Worm (Caenorhabditis elegans): ENCODE measurements around the gene F26G1.11.

F26G1.11 gene

DNA sequence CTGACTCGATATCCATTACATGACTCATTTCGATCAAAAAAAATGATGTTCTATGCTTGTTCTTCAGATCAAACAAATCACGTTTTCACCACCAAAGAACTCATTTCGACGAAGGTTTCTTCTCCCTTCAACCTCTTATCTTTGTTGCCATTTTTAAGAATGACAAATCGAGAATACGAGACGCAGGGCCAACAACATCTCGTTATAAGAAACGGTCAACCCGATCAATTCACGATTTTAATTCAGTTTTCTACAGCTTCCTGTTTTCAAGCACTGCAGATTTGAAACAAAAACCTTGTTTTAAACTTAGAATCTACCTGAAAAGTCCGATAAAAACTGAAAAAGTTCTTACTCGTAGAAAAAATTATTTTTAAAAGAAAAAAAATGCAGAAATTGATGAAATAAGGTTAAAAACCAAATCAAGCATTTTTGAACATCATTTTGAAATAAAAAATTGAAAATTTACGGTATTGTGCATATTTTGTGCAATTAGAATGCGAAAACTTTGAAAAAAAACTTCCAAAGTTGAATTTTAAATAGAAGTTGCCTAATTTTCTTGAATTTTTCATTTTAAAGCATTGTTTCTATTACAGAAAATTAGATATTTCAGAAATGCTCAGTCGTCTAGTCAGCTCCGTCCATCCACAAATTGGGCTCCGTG lies 35.3 kb upstream of the F26G1.11 start, which contains the start of gene acs-11:
Gene acs-11 (plus strand): TSS at position 611 of the 661 bp plus-strand sequence.
- no peak for TF ChIP-seq ref-1 (GFP tag; conservative IDR thresholded peaks at IDR 0.05)
- TF ChIP-seq tab-1 (GFP tag; IDR thresholded peaks at IDR 0.05): no peak
- no peak for TF ChIP-seq klf-2 (GFP tag; conservative IDR thresholded peaks at IDR 0.05)
- TF ChIP-seq ztf-29 (GFP tag; IDR thresholded peaks at IDR 0.05): no peak
- TF ChIP-seq flt-1 (GFP tag; IDR thresholded peaks at IDR 0.05): no peak
- TF ChIP-seq T22C8.4 (GFP tag; IDR thresholded peaks at IDR 0.05): no peak
- TF ChIP-seq ztf-23 (GFP tag; IDR thresholded peaks at IDR 0.05): no peak
- no peak for TF ChIP-seq med-1 (GFP tag; optimal IDR thresholded peaks at IDR 0.05; ENCODE audit: insufficient read depth)

DNA sequence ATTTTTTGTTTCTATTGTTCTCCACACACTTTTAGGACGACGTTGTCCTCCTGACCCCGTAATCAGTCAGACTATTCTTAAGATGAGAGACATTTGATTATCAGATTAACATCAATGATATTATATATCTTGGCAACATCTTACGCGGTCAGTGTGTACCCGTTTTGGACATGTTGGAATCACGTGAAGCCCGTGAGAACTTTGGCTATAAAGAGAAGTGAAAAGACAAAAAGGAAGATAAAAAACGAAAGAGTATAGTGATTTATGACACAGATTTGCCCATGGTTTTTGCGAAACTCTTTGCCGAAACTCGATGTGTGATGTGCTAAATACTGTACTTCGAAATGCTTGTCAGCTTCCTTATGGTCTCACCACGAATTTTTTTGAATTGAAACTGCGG lies 31.7 kb upstream of the F26G1.11 start:
- TF ChIP-seq ztf-29 (GFP tag; IDR thresholded peaks at IDR 0.05): no peak
- TF ChIP-seq T22C8.4 (GFP tag; IDR thresholded peaks at IDR 0.05): no peak
- no peak for TF ChIP-seq ztf-23 (GFP tag; IDR thresholded peaks at IDR 0.05)
- TF ChIP-seq cog-1 (tag; optimal IDR thresholded peaks at IDR 0.05): no peak
- TF ChIP-seq med-1 (GFP tag; optimal IDR thresholded peaks at IDR 0.05; ENCODE audit: insufficient read depth): no peak
- TF ChIP-seq klf-2 (GFP tag; conservative IDR thresholded peaks at IDR 0.05): no peak

DNA sequence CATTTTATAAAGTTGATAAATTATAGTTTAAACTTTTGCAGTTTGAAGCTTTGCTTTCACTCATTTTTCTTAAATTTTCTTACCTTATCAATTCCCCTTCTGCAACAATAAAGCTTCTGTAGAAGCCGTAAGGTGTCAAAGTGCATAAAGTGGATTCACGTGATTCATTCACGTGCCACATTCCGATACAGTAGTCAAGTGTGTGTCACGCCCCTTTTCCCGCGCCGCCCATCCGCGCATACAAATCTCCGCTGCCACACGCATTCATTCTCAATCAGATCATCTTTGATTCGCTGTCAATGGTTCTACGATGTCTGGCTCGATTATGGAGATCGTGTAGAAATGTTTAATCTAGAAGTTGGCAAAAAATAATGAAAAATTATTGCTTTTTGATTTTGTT lies 29.9 kb upstream of the F26G1.11 start:
- TF ChIP-seq T22C8.4 (GFP tag; IDR thresholded peaks at IDR 0.05) (no peak), ztf-23 (GFP tag; IDR thresholded peaks at IDR 0.05) (no peak), flt-1 (GFP tag; IDR thresholded peaks at IDR 0.05) (no peak), ztf-29 (GFP tag; IDR thresholded peaks at IDR 0.05) (no peak), klf-2 (GFP tag; conservative IDR thresholded peaks at IDR 0.05) (no peak), cog-1 (tag; optimal IDR thresholded peaks at IDR 0.05) (no peak)

DNA sequence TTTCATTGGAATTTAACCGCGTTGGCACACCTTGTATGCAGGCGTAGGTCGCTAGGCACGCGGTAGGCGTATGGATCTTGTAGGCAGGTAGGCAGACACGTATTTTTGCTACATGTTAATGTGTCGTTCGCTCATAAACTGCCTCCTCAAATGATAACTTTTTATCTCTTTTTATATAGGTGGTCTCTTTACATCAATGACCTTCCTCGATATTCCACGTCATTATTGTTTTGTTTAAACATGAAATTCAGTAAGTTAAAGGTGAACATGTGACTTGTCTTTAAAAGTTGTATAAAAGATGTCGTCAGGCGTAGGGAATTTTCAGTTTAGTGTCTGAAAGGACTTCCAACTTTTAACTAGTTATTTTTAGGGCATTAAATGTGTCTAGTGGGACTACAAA lies 29.2 kb upstream of the F26G1.11 start:
- TF ChIP-seq med-1 (GFP tag; optimal IDR thresholded peaks at IDR 0.05; ENCODE audit: insufficient read depth): no peak
- no peak for TF ChIP-seq ref-1 (GFP tag; conservative IDR thresholded peaks at IDR 0.05)

DNA sequence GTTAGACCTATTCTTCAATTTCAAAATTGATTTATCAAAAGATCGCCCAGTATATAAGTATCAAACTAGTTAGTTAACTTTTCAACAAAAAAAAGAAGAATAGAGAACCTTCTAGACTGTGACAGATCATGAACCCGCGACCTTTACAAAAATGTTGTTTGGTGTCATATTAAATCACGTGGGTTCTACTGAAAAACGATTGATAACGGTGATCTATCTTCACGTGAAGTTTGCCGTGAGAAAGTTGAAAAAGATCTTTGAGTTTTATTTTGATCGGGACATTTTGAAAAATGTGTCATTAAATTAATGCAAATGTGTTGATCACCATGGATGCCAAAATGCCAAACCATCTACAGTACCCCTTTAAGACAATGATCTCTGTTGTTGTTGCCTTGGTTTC lies 28.6 kb upstream of the F26G1.11 start:
- no peak for TF ChIP-seq med-1 (GFP tag; optimal IDR thresholded peaks at IDR 0.05; ENCODE audit: insufficient read depth)
- TF ChIP-seq tab-1 (GFP tag; IDR thresholded peaks at IDR 0.05): no peak
- TF ChIP-seq ref-1 (GFP tag; conservative IDR thresholded peaks at IDR 0.05): no peak
- TF ChIP-seq cog-1 (tag; optimal IDR thresholded peaks at IDR 0.05): no peak
- TF ChIP-seq ztf-29 (GFP tag; IDR thresholded peaks at IDR 0.05): no peak
- TF ChIP-seq T22C8.4 (GFP tag; IDR thresholded peaks at IDR 0.05): no peak
- no peak for TF ChIP-seq flt-1 (GFP tag; IDR thresholded peaks at IDR 0.05)
- TF ChIP-seq klf-2 (GFP tag; conservative IDR thresholded peaks at IDR 0.05): no peak
- no peak for TF ChIP-seq ztf-23 (GFP tag; IDR thresholded peaks at IDR 0.05)

DNA sequence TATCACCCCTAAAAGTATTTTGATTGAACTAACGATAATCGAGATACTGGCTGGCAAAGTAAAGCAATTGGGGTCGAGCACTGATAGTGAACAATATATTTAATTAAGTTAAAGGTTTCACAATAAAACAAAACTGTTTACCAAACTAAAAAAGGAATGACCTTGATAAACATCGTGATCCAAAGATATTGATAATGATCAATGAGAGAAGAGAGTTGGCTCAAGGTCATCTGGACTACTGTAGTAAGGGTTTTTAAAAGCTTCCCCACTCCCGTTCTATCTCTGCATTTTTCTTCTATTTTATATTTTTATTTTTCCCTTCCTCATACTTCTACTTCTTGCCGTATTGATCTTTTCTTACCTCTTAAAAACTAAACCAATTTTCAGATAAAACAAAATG lies 27.4 kb upstream of the F26G1.11 start, which contains the start of gene F41C3.2:
Gene F41C3.2 (plus strand): TSS at position 388 of the 400 bp plus-strand sequence.
- TF ChIP-seq ztf-29 (GFP tag; IDR thresholded peaks at IDR 0.05) (no peak), ztf-23 (GFP tag; IDR thresholded peaks at IDR 0.05) (no peak), cog-1 (tag; optimal IDR thresholded peaks at IDR 0.05) (no peak), ref-1 (GFP tag; conservative IDR thresholded peaks at IDR 0.05) (no peak), tab-1 (GFP tag; IDR thresholded peaks at IDR 0.05) (no peak), med-1 (GFP tag; optimal IDR thresholded peaks at IDR 0.05; ENCODE audit: insufficient read depth) (no peak)

DNA sequence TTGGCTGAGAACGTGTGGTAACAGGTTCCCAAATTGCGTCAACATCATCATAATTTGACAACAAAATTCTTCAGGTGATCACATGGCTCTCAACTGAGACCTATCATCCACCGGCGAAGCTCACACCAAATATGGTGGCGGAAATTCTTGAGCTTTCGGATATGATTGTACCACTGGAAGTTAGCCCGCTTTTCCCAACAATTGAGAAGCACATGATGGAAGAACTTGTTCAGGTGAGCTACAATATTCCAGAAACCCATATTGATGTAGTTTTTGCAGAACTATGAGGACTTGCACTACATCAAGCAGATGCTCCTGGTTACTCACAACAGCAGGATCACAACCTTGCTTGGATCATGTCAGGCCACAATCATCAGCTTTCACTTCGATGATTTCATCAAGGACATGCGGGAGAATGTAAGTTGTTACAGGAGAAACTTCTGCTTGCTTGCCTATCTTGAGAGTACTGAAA lies 24.6 kb upstream of the F26G1.11 start, which contains the start of gene F41C3.1:
Gene F41C3.1 (plus strand): TSS at position 51 of the 472 bp plus-strand sequence.
- TF ChIP-seq cog-1 (tag; optimal IDR thresholded peaks at IDR 0.05): no peak
- no peak for TF ChIP-seq med-1 (GFP tag; optimal IDR thresholded peaks at IDR 0.05; ENCODE audit: insufficient read depth)
- TF ChIP-seq flt-1 (GFP tag; IDR thresholded peaks at IDR 0.05): no peak
- TF ChIP-seq ref-1 (GFP tag; conservative IDR thresholded peaks at IDR 0.05): no peak
- TF ChIP-seq ztf-23 (GFP tag; IDR thresholded peaks at IDR 0.05): no peak
- no peak for TF ChIP-seq tab-1 (GFP tag; IDR thresholded peaks at IDR 0.05)
- TF ChIP-seq ztf-29 (GFP tag; IDR thresholded peaks at IDR 0.05): no peak
- TF ChIP-seq klf-2 (GFP tag; conservative IDR thresholded peaks at IDR 0.05): no peak
- no peak for TF ChIP-seq T22C8.4 (GFP tag; IDR thresholded peaks at IDR 0.05)

DNA sequence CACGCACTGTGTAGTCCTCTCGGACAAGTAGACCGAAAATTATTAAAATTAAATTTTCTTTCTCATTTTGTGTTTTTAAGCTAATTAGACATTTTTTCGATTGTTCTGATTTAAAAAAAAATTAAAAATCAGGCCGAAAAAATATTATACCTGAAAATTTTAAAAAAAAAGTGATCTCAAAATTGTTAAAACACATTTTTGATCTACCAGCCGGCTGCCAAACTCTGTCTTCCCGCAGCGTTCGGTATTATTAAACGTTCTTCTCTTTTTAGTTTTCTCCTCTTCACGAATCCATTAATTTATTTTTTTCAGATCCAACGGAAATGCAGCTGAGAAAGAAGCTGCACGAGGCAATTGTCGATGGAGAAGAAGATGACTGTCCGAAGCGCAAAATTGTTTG lies 23.8 kb upstream of the F26G1.11 start, which contains the start of gene C27D9.1:
Gene C27D9.1 (plus strand): TSS at position 281 of the 400 bp plus-strand sequence.
- TF ChIP-seq med-1 (GFP tag; optimal IDR thresholded peaks at IDR 0.05; ENCODE audit: insufficient read depth) (no peak), cog-1 (tag; optimal IDR thresholded peaks at IDR 0.05) (no peak), klf-2 (GFP tag; conservative IDR thresholded peaks at IDR 0.05) (no peak), ztf-23 (GFP tag; IDR thresholded peaks at IDR 0.05) (no peak), ref-1 (GFP tag; conservative IDR thresholded peaks at IDR 0.05) (no peak), tab-1 (GFP tag; IDR thresholded peaks at IDR 0.05) (no peak), ztf-29 (GFP tag; IDR thresholded peaks at IDR 0.05) (no peak), T22C8.4 (GFP tag; IDR thresholded peaks at IDR 0.05) (no peak), flt-1 (GFP tag; IDR thresholded peaks at IDR 0.05) (no peak)

DNA sequence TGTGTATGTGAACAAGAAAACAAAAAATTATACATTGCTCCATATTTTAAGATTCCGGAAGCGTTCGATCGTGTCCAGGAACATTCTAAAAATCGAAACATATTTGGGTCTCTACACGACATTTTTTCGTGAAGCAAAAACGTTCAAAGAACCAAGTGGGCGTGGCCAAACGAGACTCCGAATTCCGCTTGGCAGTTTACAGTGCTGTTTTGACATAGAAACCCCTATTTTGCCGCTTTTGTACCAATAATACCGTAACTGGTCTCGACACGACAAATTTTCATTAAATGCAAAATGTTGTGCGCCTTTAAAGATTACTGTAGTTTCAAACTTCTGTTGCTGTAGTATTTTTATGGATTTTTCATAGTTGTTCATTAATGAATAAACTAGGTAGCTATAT lies 21.3 kb upstream of the F26G1.11 start:
- TF ChIP-seq ztf-23 (GFP tag; IDR thresholded peaks at IDR 0.05): no peak
- TF ChIP-seq ref-1 (GFP tag; conservative IDR thresholded peaks at IDR 0.05): no peak
- TF ChIP-seq klf-2 (GFP tag; conservative IDR thresholded peaks at IDR 0.05): no peak
- TF ChIP-seq T22C8.4 (GFP tag; IDR thresholded peaks at IDR 0.05): no peak
- TF ChIP-seq cog-1 (tag; optimal IDR thresholded peaks at IDR 0.05): no peak
- no peak for TF ChIP-seq med-1 (GFP tag; optimal IDR thresholded peaks at IDR 0.05; ENCODE audit: insufficient read depth)
- TF ChIP-seq flt-1 (GFP tag; IDR thresholded peaks at IDR 0.05): no peak
- no peak for TF ChIP-seq tab-1 (GFP tag; IDR thresholded peaks at IDR 0.05)
- TF ChIP-seq ztf-29 (GFP tag; IDR thresholded peaks at IDR 0.05): no peak

DNA sequence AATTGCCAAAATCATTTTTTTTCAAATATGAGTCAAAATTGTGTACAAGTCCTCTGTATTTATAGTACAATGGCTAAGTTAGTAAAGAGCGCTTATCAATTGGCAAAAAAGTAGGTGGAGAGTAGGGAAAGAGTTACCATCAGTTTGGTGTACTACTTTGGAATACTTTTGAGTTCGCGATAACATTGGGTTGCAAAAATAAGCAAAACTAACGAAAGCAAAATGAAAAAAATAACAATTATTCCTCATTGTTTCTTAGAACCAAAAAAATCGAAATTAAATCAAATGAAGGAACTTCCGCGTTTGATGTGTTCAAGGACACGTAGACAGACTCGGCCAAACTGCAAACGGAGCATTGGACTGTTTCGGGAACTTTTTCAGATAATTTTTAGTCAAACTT lies 20.2 kb upstream of the F26G1.11 start, which contains the start of gene C27D9.2:
Gene C27D9.2 (minus strand): TSS at position 101 of the 400 bp plus-strand sequence.
- TF ChIP-seq tab-1 (GFP tag; IDR thresholded peaks at IDR 0.05): no peak
- no peak for TF ChIP-seq T22C8.4 (GFP tag; IDR thresholded peaks at IDR 0.05)
- no peak for TF ChIP-seq cog-1 (tag; optimal IDR thresholded peaks at IDR 0.05)
- TF ChIP-seq flt-1 (GFP tag; IDR thresholded peaks at IDR 0.05): no peak
- no peak for TF ChIP-seq ztf-23 (GFP tag; IDR thresholded peaks at IDR 0.05)
- no peak for TF ChIP-seq ztf-29 (GFP tag; IDR thresholded peaks at IDR 0.05)
